Worm (Caenorhabditis elegans): ENCODE data around the gene T04F8.2.
A peak's percentile ranks its signal among the peaks of the same experiment; 100 is the strongest.

T04F8.2 gene

ce11 chrX:11638987-11639386, 17.4 kb downstream of the T04F8.2 start:
- TF ChIP-seq syd-9 (tag; optimal IDR thresholded peaks at IDR 0.05) (no peak), elt-4 (tag; optimal IDR thresholded peaks at IDR 0.05) (no peak), tbx-7 (tag; optimal IDR thresholded peaks at IDR 0.05) (no peak), ceh-31 (tag; optimal IDR thresholded peaks at IDR 0.05) (peak; percentile 30), ceh-14 (tag; optimal IDR thresholded peaks at IDR 0.05) (peak; percentile 2), unc-42 (tag; optimal IDR thresholded peaks at IDR 0.05) (peak; percentile 90)

ce11 chrX:11637721-11638120, 18.6 kb downstream of the T04F8.2 start:
- TF ChIP-seq npax-4 (tag; optimal IDR thresholded peaks at IDR 0.05): no peak

- no peak for TF ChIP-seq syd-9 (tag; optimal IDR thresholded peaks at IDR 0.05)
- no peak for TF ChIP-seq ceh-48 (tag; optimal IDR thresholded peaks at IDR 0.05)
- no peak for TF ChIP-seq fkh-10 (GFP tag; optimal IDR thresholded peaks at IDR 0.05)
- TF ChIP-seq madf-2 (tag; optimal IDR thresholded peaks at IDR 0.05): no peak
- no peak for TF ChIP-seq nfya-1 (tag; optimal IDR thresholded peaks at IDR 0.05)
- no peak for TF ChIP-seq pros-1 (tag; optimal IDR thresholded peaks at IDR 0.05)
- no peak for TF ChIP-seq pat-9 (tag; optimal IDR thresholded peaks at IDR 0.05)
- no peak for TF ChIP-seq ceh-19 (GFP tag; optimal IDR thresholded peaks at IDR 0.05)
- TF ChIP-seq ceh-31 (tag; optimal IDR thresholded peaks at IDR 0.05): no peak
Measured at ce11 chrX:11633278-11633677, 23.1 kb downstream of the T04F8.2 start.

- no peak for TF ChIP-seq ama-1 (optimal IDR thresholded peaks at IDR 0.05)
- TF ChIP-seq eyg-1 (tag; optimal IDR thresholded peaks at IDR 0.05): no peak
- TF ChIP-seq lin-11 (tag; optimal IDR thresholded peaks at IDR 0.05): no peak
- TF ChIP-seq ets-4 (tag; optimal IDR thresholded peaks at IDR 0.05): no peak
- TF ChIP-seq ceh-34 (tag; optimal IDR thresholded peaks at IDR 0.05): no peak
Measured at ce11 chrX:11632107-11632506, 24.3 kb downstream of the T04F8.2 start, which contains the start of gene sto-6. sto-6 (plus strand) TSS chrX:11632407.

ce11 chrX:11630499-11630898, 25.9 kb downstream of the T04F8.2 start:
- no peak for TF ChIP-seq rnt-1 (tag; optimal IDR thresholded peaks at IDR 0.05)
- TF ChIP-seq unc-42 (tag; optimal IDR thresholded peaks at IDR 0.05): peak; percentile 79
- TF ChIP-seq sox-2 (GFP tag; IDR thresholded peaks at IDR 0.05): no peak
- TF ChIP-seq unc-3 (GFP tag; conservative IDR thresholded peaks at IDR 0.05): no peak
- no peak for TF ChIP-seq unc-3 (tag; optimal IDR thresholded peaks at IDR 0.05)
- TF ChIP-seq ceh-34 (tag; optimal IDR thresholded peaks at IDR 0.05): peak; percentile 54
- no peak for TF ChIP-seq ceh-24 (tag; optimal IDR thresholded peaks at IDR 0.05)
- TF ChIP-seq lim-6 (tag; optimal IDR thresholded peaks at IDR 0.05): no peak
- no peak for TF ChIP-seq hlh-30 (tag; optimal IDR thresholded peaks at IDR 0.05; ENCODE audit: insufficient read depth)
- TF ChIP-seq K02D7.2 (tag; optimal IDR thresholded peaks at IDR 0.05): no peak
- no peak for TF ChIP-seq ceh-19 (GFP tag; optimal IDR thresholded peaks at IDR 0.05)
- no peak for TF ChIP-seq F13H6.1 (tag; optimal IDR thresholded peaks at IDR 0.05)
- no peak for TF ChIP-seq ceh-6 (GFP tag; optimal IDR thresholded peaks at IDR 0.05)
- no peak for TF ChIP-seq C38D4.7 (GFP tag; optimal IDR thresholded peaks at IDR 0.05)
- no peak for TF ChIP-seq eyg-1 (tag; optimal IDR thresholded peaks at IDR 0.05)
- TF ChIP-seq ref-2 (tag; optimal IDR thresholded peaks at IDR 0.05): no peak

- TF ChIP-seq odd-2 (tag; optimal IDR thresholded peaks at IDR 0.05): no peak
- TF ChIP-seq rnt-1 (tag; optimal IDR thresholded peaks at IDR 0.05): no peak
- peak; percentile 53 for TF ChIP-seq elt-2 (tag; optimal IDR thresholded peaks at IDR 0.05)
Measured at ce11 chrX:11628580-11628979, 27.8 kb downstream of the T04F8.2 start, which contains the start of gene spp-30. spp-30 (minus strand) TSS chrX:11628680.

Measured in whole organism, late embryonic.